Worm (Caenorhabditis elegans): Measurements from ENCODE around the gene str-13.

The str-13 gene

ce11 chrV:2750006-2750405, 23.0 kb upstream of the str-13 start, which contains the start of gene srx-24:
TSS of gene srx-24 (minus strand) at chrV:2750106.
- TF ChIP-seq mdt-29 (GFP tag; IDR thresholded peaks at IDR 0.05): no peak

ce11 chrV:2746404-2746803, 19.4 kb upstream of the str-13 start:
- TF ChIP-seq nhr-237 (tag; optimal IDR thresholded peaks at IDR 0.05) (no peak), rbr-2 (tag; optimal IDR thresholded peaks at IDR 0.05) (no peak), set-16 (GFP tag; IDR thresholded peaks at IDR 0.05) (peak; percentile 85)

- TF ChIP-seq unc-62 (GFP tag; optimal IDR thresholded peaks at IDR 0.05 in 1 of 2) (no peak), unc-62 (tag; optimal IDR thresholded peaks at IDR 0.05) (no peak), zip-2 (tag; optimal IDR thresholded peaks at IDR 0.05) (no peak), F26F4.8 (GFP tag; conservative IDR thresholded peaks at IDR 0.05) (no peak), aly-2 (tag; optimal IDR thresholded peaks at IDR 0.05) (no peak), snpc-1.2 (GFP tag; IDR thresholded peaks at IDR 0.05) (no peak), ztf-11 (tag; optimal IDR thresholded peaks at IDR 0.05) (no peak), nhr-48 (tag; optimal IDR thresholded peaks at IDR 0.05) (no peak), hif-1 (tag; optimal IDR thresholded peaks at IDR 0.05) (no peak), nhr-77 (tag; optimal IDR thresholded peaks at IDR 0.05) (no peak), mxl-3 (GFP tag; optimal IDR thresholded peaks at IDR 0.05) (no peak), lir-3 (tag; optimal IDR thresholded peaks at IDR 0.05) (no peak), php-3 (GFP tag; IDR thresholded peaks at IDR 0.05) (no peak), nhr-28 (tag; optimal IDR thresholded peaks at IDR 0.05) (no peak), nhr-102 (tag; optimal IDR thresholded peaks at IDR 0.05) (no peak), lin-38 (GFP tag; IDR thresholded peaks at IDR 0.05) (no peak), cey-2 (tag; optimal IDR thresholded peaks at IDR 0.05; ENCODE audit: borderline replicate concordance, insufficient read depth) (no peak), zag-1 (tag; optimal IDR thresholded peaks at IDR 0.05) (no peak)
These were observed 15.3 kb upstream of the str-13 start, which contains the start of gene srg-62 for ce11 chrV:2742298-2742697. TSS of gene srg-62 (minus strand) at chrV:2742398.

- TF ChIP-seq egl-27 (tag; optimal IDR thresholded peaks at IDR 0.05) (no peak), hlh-30 (tag; optimal IDR thresholded peaks at IDR 0.05; ENCODE audit: insufficient read depth) (no peak), mes-2 (tag; optimal IDR thresholded peaks at IDR 0.05; ENCODE audit: poor library complexity, severe bottlenecking) (no peak)
These were observed 13.2 kb upstream of the str-13 start, which contains the start of gene srg-61 for ce11 chrV:2740228-2740627. TSS of gene srg-61 (minus strand) at chrV:2740328.

ce11 chrV:2739607-2740006, 12.6 kb upstream of the str-13 start:
- TF ChIP-seq mdt-29 (GFP tag; IDR thresholded peaks at IDR 0.05) (no peak), aha-1 (tag) (peak; percentile 42), madf-9 (GFP tag; conservative IDR thresholded peaks at IDR 0.05) (no peak), ztf-7 (tag; optimal IDR thresholded peaks at IDR 0.05) (no peak), Y48G9A.11 (GFP tag; IDR thresholded peaks at IDR 0.05) (0 out of 2 replicates have a peak, but pooled peaks have one; percentile 23), set-16 (GFP tag; IDR thresholded peaks at IDR 0.05) (peak; percentile 84), daf-16 (GFP tag; optimal IDR thresholded peaks at IDR 0.05) (no peak), daf-16 (tag; optimal IDR thresholded peaks at IDR 0.05) (no peak), lin-29 (GFP tag; IDR thresholded peaks at IDR 0.05) (no peak), lim-7 (GFP tag; IDR thresholded peaks at IDR 0.05) (0 out of 2 replicates have a peak, but pooled peaks have one; percentile 18), dpl-1 (GFP tag; optimal IDR thresholded peaks at IDR 0.05) (no peak)

- TF ChIP-seq attf-4 (tag; optimal IDR thresholded peaks at IDR 0.05): no peak
- no peak for TF ChIP-seq nhr-76 (tag; optimal IDR thresholded peaks at IDR 0.05)
- TF ChIP-seq T20F7.1 (GFP tag; optimal IDR thresholded peaks at IDR 0.05): no peak
- TF ChIP-seq lim-7 (GFP tag; IDR thresholded peaks at IDR 0.05): no peak
- TF ChIP-seq pqm-1 (tag; optimal IDR thresholded peaks at IDR 0.05): no peak
- no peak for TF ChIP-seq aly-2 (tag; optimal IDR thresholded peaks at IDR 0.05)
- no peak for TF ChIP-seq set-16 (GFP tag; IDR thresholded peaks at IDR 0.05)
- TF ChIP-seq unc-130 (GFP tag; optimal IDR thresholded peaks at IDR 0.05): no peak
- TF ChIP-seq dmd-6 (GFP tag; IDR thresholded peaks at IDR 0.05): no peak
- TF ChIP-seq hif-1 (tag; optimal IDR thresholded peaks at IDR 0.05): no peak
- TF ChIP-seq mxl-3 (GFP tag; optimal IDR thresholded peaks at IDR 0.05): no peak
- TF ChIP-seq rbr-2 (tag; optimal IDR thresholded peaks at IDR 0.05): no peak
- TF ChIP-seq pha-4 (GFP tag; IDR thresholded peaks at IDR 0.05): no peak
- no peak for TF ChIP-seq pha-4 (tag; optimal IDR thresholded peaks at IDR 0.05)
- TF ChIP-seq hmg-1.1 (GFP tag; IDR thresholded peaks at IDR 0.05): no peak
- TF ChIP-seq mep-1 (tag; optimal IDR thresholded peaks at IDR 0.05): no peak
These were observed 11.2 kb upstream of the str-13 start, which contains the start of gene srg-56 for ce11 chrV:2738174-2738573. TSS of gene srg-56 (minus strand) at chrV:2738274.
